Worm (Caenorhabditis elegans) whole organism, early embryonic: ENCODE data around the gene F59A6.2.

Source experiments
- B0310.2 ChIP-seq: sonication (generic microtip); optimal IDR thresholded peaks from 2 replicates; lab custom pipeline; 2016; ENCODE audit warnings: mild to moderate bottlenecking, missing genetic modification characterization, missing compliant biosample characterization
- F13C5.2 ChIP-seq: sonication (generic microtip); optimal IDR thresholded peaks from 2 replicates; lab custom pipeline; 2017; ENCODE audit warnings: mild to moderate bottlenecking, missing genetic modification characterization, inconsistent platforms, missing compliant biosample characterization
- aly-1 ChIP-seq: sonication (generic microtip); optimal IDR thresholded peaks from 2 replicates; lab custom pipeline; 2016; ENCODE audit warnings: missing genetic modification characterization, missing compliant biosample characterization
- ama-1 ChIP-seq: fragments of 150-350 bp; optimal IDR thresholded peaks from 2 replicates; lab custom pipeline; 2014
- ceh-13 ChIP-seq: fragments of 200-800 bp; sonication (Bioruptor generic); optimal IDR thresholded peaks from 2 replicates; lab custom pipeline; 2018; ENCODE audit warnings: mild to moderate bottlenecking, missing genetic modification characterization, missing compliant biosample characterization
- ceh-36 ChIP-seq: sonication (generic microtip); optimal IDR thresholded peaks from 2 replicates; lab custom pipeline; 2016; ENCODE audit warnings: missing genetic modification characterization, inconsistent platforms, missing compliant biosample characterization
- ets-7 ChIP-seq: sonication (generic microtip); optimal IDR thresholded peaks from 2 replicates; lab custom pipeline; 2016; ENCODE audit warnings: missing genotype, missing genetic modification characterization, missing compliant biosample characterization
- flt-1 ChIP-seq: fragments of 200-800 bp; sonication (Bioruptor generic); IDR thresholded peaks from 2 replicates; pipeline ENCODE4 v1.3.6; 2022; ENCODE audit warnings: missing genetic modification characterization, missing compliant biosample characterization
- hmbx-1 ChIP-seq: sonication (generic microtip); optimal IDR thresholded peaks from 2 replicates; lab custom pipeline; 2016; ENCODE audit warnings: mild to moderate bottlenecking, missing genetic modification characterization, missing compliant biosample characterization
- hmg-4 ChIP-seq: fragments of 200-800 bp; sonication (Bioruptor generic); optimal IDR thresholded peaks from 2 replicates; lab custom pipeline; 2018; ENCODE audit warnings: mild to moderate bottlenecking, missing genetic modification characterization, missing compliant biosample characterization
- hnd-1 ChIP-seq: sonication (generic microtip); optimal IDR thresholded peaks from 2 replicates; lab custom pipeline; 2016; ENCODE audit warnings: missing genetic modification characterization, missing compliant biosample characterization
- pes-1 ChIP-seq: fragments of 200-800 bp; sonication (Bioruptor generic); IDR thresholded peaks from 2 replicates; pipeline ENCODE4 v1.3.6; 2022; ENCODE audit warnings: missing genetic modification reagents, missing genetic modification characterization, missing compliant biosample characterization
- scrt-1 ChIP-seq: fragments of 200-800 bp; sonication (Bioruptor generic); IDR thresholded peaks from 2 replicates; pipeline ENCODE4 v1.3.6; 2022; ENCODE audit warnings: missing genetic modification characterization, missing compliant biosample characterization
- sea-1 ChIP-seq: fragments of 200-800 bp; sonication (Bioruptor generic); conservative IDR thresholded peaks from 2 replicates; pipeline ENCODE4 v1.3.6; 2022; ENCODE audit warnings: missing genetic modification characterization, missing compliant biosample characterization
- tbx-11 ChIP-seq: fragments of 200-800 bp; sonication (Bioruptor generic); IDR thresholded peaks from 2 replicates; pipeline ENCODE4 v1.3.6; 2022; ENCODE audit warnings: missing genetic modification characterization, missing compliant biosample characterization
- tbx-37 ChIP-seq: fragments of 200-800 bp; sonication (Bioruptor generic); conservative IDR thresholded peaks from 2 replicates; pipeline ENCODE4 v1.3.6; 2022; ENCODE audit warnings: missing genetic modification reagents, missing genetic modification characterization, missing compliant biosample characterization
- tra-4 ChIP-seq: sonication (generic microtip); optimal IDR thresholded peaks from 2 replicates; lab custom pipeline; 2017; ENCODE audit warnings: missing genetic modification characterization, missing compliant biosample characterization

F59A6.2 gene

ce11 chrII:5001866-5002265 lies 12.6 kb upstream of the F59A6.2 start:
- no peak for TF ChIP-seq hnd-1 (tag; lab: Kevin White, UChicago)

- TF ChIP-seq hmg-4 (GFP tag; lab: Kevin White, UChicago), result no peak
Measured at ce11 chrII:5003660-5004059, 10.8 kb upstream of the F59A6.2 start, which contains the start of gene F59A6.10. Gene F59A6.10 (plus strand): TSS chrII:5003960.

ce11 chrII:5004781-5005180 lies 9.7 kb upstream of the F59A6.2 start, which contains the start of gene F59A6.4:
Gene F59A6.4 (plus strand): TSS chrII:5005081.
- TF ChIP-seq ama-1 (lab: Kevin White, UChicago) (no peak), ets-7 (tag; lab: Kevin White, UChicago) (no peak)

ce11 chrII:5008033-5008432 lies 6.5 kb upstream of the F59A6.2 start, which contains the start of gene F59A6.3:
Gene F59A6.3 (plus strand): TSS chrII:5008333.
- TF ChIP-seq ceh-13 (GFP tag; lab: Kevin White, UChicago) (no peak), flt-1 (GFP tag; lab: Robert Waterston, UW) (no peak), tbx-37 (GFP tag; lab: Robert Waterston, UW) (no peak), tra-4 (tag; lab: Kevin White, UChicago) (no peak), hmg-4 (GFP tag; lab: Kevin White, UChicago) (no peak), hnd-1 (tag; lab: Kevin White, UChicago) (no peak), ceh-36 (tag; lab: Kevin White, UChicago) (no peak), B0310.2 (tag; lab: Kevin White, UChicago) (no peak), ama-1 (lab: Kevin White, UChicago) (no peak), F13C5.2 (tag; lab: Kevin White, UChicago) (no peak), pes-1 (GFP tag; lab: Robert Waterston, UW) (no peak), ets-7 (tag; lab: Kevin White, UChicago) (no peak), sea-1 (GFP tag; lab: Robert Waterston, UW) (no peak), aly-1 (tag; lab: Kevin White, UChicago) (no peak), scrt-1 (GFP tag; lab: Robert Waterston, UW) (no peak), hmbx-1 (no peak), tbx-11 (GFP tag; lab: Robert Waterston, UW) (no peak)

ce11 chrII:5011978-5012377 lies 2.5 kb upstream of the F59A6.2 start, which contains the start of gene F59A6.12:
Gene F59A6.12 (minus strand): TSS chrII:5012078.
- TF ChIP-seq B0310.2 (tag; lab: Kevin White, UChicago) (no peak), ama-1 (lab: Kevin White, UChicago) (no peak), tbx-11 (GFP tag; lab: Robert Waterston, UW) (no peak), hnd-1 (tag; lab: Kevin White, UChicago) (no peak), ets-7 (tag; lab: Kevin White, UChicago) (no peak), tra-4 (tag; lab: Kevin White, UChicago) (no peak), scrt-1 (GFP tag; lab: Robert Waterston, UW) (no peak), flt-1 (GFP tag; lab: Robert Waterston, UW) (no peak), hmbx-1 (no peak), tbx-37 (GFP tag; lab: Robert Waterston, UW) (no peak), ceh-13 (GFP tag; lab: Kevin White, UChicago) (no peak)

ce11 chrII:5016144-5016543 lies 1.6 kb downstream of the F59A6.2 start:
- TF ChIP-seq tbx-37 (GFP tag; lab: Robert Waterston, UW), result no peak
- TF ChIP-seq ets-7 (tag; lab: Kevin White, UChicago), result no peak
- no peak for TF ChIP-seq hmg-4 (GFP tag; lab: Kevin White, UChicago)
- TF ChIP-seq hmbx-1, result no peak
- no peak for TF ChIP-seq F13C5.2 (tag; lab: Kevin White, UChicago)
- TF ChIP-seq ceh-13 (GFP tag; lab: Kevin White, UChicago), result no peak
- TF ChIP-seq sea-1 (GFP tag; lab: Robert Waterston, UW), result no peak
- no peak for TF ChIP-seq B0310.2 (tag; lab: Kevin White, UChicago)
- TF ChIP-seq hnd-1 (tag; lab: Kevin White, UChicago), result no peak
- TF ChIP-seq flt-1 (GFP tag; lab: Robert Waterston, UW), result no peak
- TF ChIP-seq aly-1 (tag; lab: Kevin White, UChicago), result no peak
- no peak for TF ChIP-seq ama-1 (lab: Kevin White, UChicago)
- no peak for TF ChIP-seq ceh-36 (tag; lab: Kevin White, UChicago)
- TF ChIP-seq pes-1 (GFP tag; lab: Robert Waterston, UW), result no peak
- no peak for TF ChIP-seq scrt-1 (GFP tag; lab: Robert Waterston, UW)

- TF ChIP-seq hmbx-1, result no peak
- peak; percentile 42 for TF ChIP-seq aly-1 (tag; lab: Kevin White, UChicago)
- TF ChIP-seq pes-1 (GFP tag; lab: Robert Waterston, UW), result no peak
- TF ChIP-seq tra-4 (tag; lab: Kevin White, UChicago), result no peak
- TF ChIP-seq hnd-1 (tag; lab: Kevin White, UChicago), result no peak
- TF ChIP-seq hmg-4 (GFP tag; lab: Kevin White, UChicago), result peak; percentile 46
- TF ChIP-seq sea-1 (GFP tag; lab: Robert Waterston, UW), result no peak
- no peak for TF ChIP-seq ama-1 (lab: Kevin White, UChicago)
Measured at ce11 chrII:5016977-5017585, 2.6 kb downstream of the F59A6.2 start.

ce11 chrII:5018578-5018977 lies 4.1 kb downstream of the F59A6.2 start:
- no peak for TF ChIP-seq hnd-1 (tag; lab: Kevin White, UChicago)
- no peak for TF ChIP-seq B0310.2 (tag; lab: Kevin White, UChicago)
- TF ChIP-seq hmg-4 (GFP tag; lab: Kevin White, UChicago), result no peak
- no peak for TF ChIP-seq sea-1 (GFP tag; lab: Robert Waterston, UW)
- TF ChIP-seq tbx-37 (GFP tag; lab: Robert Waterston, UW), result no peak
- no peak for TF ChIP-seq pes-1 (GFP tag; lab: Robert Waterston, UW)
